Fruit fly (Drosophila melanogaster): Measurements from ENCODE around the gene CG6171.

The CG6171 gene

DNA sequence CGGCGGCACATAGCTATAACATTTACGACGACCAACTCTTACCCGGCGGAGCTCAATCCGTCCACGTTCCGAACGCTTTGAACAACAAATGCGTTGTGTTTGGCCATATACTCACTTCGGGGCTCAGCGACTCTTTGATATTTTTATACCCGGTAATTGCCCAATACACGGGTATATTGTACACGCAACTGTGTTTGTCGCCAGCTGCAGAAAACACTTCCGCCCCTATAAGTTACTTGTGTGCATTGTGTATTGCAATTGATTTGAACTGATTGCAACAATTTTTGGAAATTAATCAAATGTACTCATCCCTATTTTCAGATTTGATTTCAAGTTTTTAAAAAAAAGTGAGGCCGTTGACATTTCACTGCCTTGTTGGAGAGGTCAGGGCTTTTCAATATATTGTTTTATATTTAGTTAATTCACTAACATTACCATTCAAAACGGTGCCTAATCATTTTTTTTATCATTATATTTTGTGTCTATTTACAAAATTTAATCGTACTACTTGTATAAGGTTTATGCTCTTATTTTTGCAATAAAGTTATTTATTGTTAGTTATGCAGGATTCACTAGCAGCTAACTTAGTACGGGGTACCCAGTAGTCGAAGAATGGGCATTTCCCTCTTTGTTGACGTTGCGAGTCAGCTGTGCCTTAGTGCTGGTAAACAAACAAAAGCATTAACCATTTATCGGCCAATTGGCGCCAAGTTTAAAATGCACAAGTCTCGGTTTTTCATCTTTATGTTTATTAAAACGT lies 20.6 kb downstream of the CG6171 start, which contains the start of gene Nagk:
Nagk (minus strand) TSS at position 331 of the 760 bp plus-strand sequence.
- no peak for TF ChIP-seq Hey (tag; optimal IDR thresholded peaks at IDR 0.05)
- TF ChIP-seq lab (GFP tag; optimal IDR thresholded peaks at IDR 0.05) = peak; percentile 53
- peak; percentile 56 for TF ChIP-seq MESR4 (GFP tag; optimal IDR thresholded peaks at IDR 0.05)
- TF ChIP-seq CG17359 (tag; optimal IDR thresholded peaks at IDR 0.05) = peak; percentile 34
- peak; percentile 71 for TF ChIP-seq CG4424 (GFP tag; optimal IDR thresholded peaks at IDR 0.05)
- TF ChIP-seq Six4 (GFP tag; optimal IDR thresholded peaks at IDR 0.05) = peak; percentile 56
- peak; percentile 4 for TF ChIP-seq CG7786 (GFP tag; optimal IDR thresholded peaks at IDR 0.05)
- peak; percentile 57 for TF ChIP-seq CG1602 (GFP tag; optimal IDR thresholded peaks at IDR 0.05)
- TF ChIP-seq CG13775 (GFP tag; optimal IDR thresholded peaks at IDR 0.05) = peak; percentile 79
- TF ChIP-seq PHDP (tag; optimal IDR thresholded peaks at IDR 0.05) = peak; percentile 48
- no peak for TF ChIP-seq CG4282 (GFP tag; optimal IDR thresholded peaks at IDR 0.05)
- peak; percentile 28 for TF ChIP-seq nerfin-1 (tag; optimal IDR thresholded peaks at IDR 0.05)
- peak; percentile 40 for TF ChIP-seq CG13296 (GFP tag; optimal IDR thresholded peaks at IDR 0.05)
- TF ChIP-seq CG6689 (GFP tag; IDR thresholded peaks at IDR 0.05) = peak; percentile 45; the same call in 1 of the 2 replicates
- peak; percentile 53 for TF ChIP-seq CG11723 (GFP tag; optimal IDR thresholded peaks at IDR 0.05)
- TF ChIP-seq CG15479 (GFP tag; optimal IDR thresholded peaks at IDR 0.05) = no peak
- TF ChIP-seq CG9609 (GFP tag; optimal IDR thresholded peaks at IDR 0.05) = peak; percentile 25
- TF ChIP-seq Ravus (GFP tag; IDR thresholded peaks at IDR 0.05) = no peak
- no peak for TF ChIP-seq CG11398 (GFP tag; optimal IDR thresholded peaks at IDR 0.05)
- TF ChIP-seq HLH3B (GFP tag; IDR thresholded peaks at IDR 0.05) = peak; percentile 39
- TF ChIP-seq CG1529 (GFP tag; optimal IDR thresholded peaks at IDR 0.05) = peak; percentile 47
- TF ChIP-seq fu2 (GFP tag; optimal IDR thresholded peaks at IDR 0.05) = peak; percentile 24
- TF ChIP-seq HHEX (GFP tag; optimal IDR thresholded peaks at IDR 0.05) = peak; percentile 27
- TF ChIP-seq dysf (GFP tag; IDR thresholded peaks at IDR 0.05) = peak; percentile 34; the same call in 2 of the 3 replicates
- no peak for TF ChIP-seq pfk (GFP tag; optimal IDR thresholded peaks at IDR 0.05)
- TF ChIP-seq Ets65A (GFP tag) = peak; percentile 91
- TF ChIP-seq slou (GFP tag; optimal IDR thresholded peaks at IDR 0.05) = peak; percentile 4
- TF ChIP-seq Chrac-16 (GFP tag; optimal IDR thresholded peaks at IDR 0.05) = peak; percentile 62
- TF ChIP-seq org-1 (GFP tag; optimal IDR thresholded peaks at IDR 0.05) = peak; percentile 27
- no peak for TF ChIP-seq fd102C (GFP tag; optimal IDR thresholded peaks at IDR 0.05)
- TF ChIP-seq CG12769 (tag; optimal IDR thresholded peaks at IDR 0.05) = no peak
- TF ChIP-seq esg (GFP tag; conservative IDR thresholded peaks at IDR 0.05) = 0 out of 2 replicates have a peak, but pooled peaks have one; percentile 21
- TF ChIP-seq fd3F (GFP tag; optimal IDR thresholded peaks at IDR 0.05) = peak; percentile 22
- peak; percentile 67 for TF ChIP-seq dmrt99B (tag; optimal IDR thresholded peaks at IDR 0.05)
- peak; percentile 41 for TF ChIP-seq cato (GFP tag; optimal IDR thresholded peaks at IDR 0.05; ENCODE audit: borderline replicate concordance)
- peak; percentile 89 for TF ChIP-seq Med (GFP tag)
- peak; percentile 10 for TF ChIP-seq Elba2 (GFP tag; optimal IDR thresholded peaks at IDR 0.05)
- no peak for TF ChIP-seq CG14965 (GFP tag; optimal IDR thresholded peaks at IDR 0.05; ENCODE audit: borderline replicate concordance)
- TF ChIP-seq CG18011 (GFP tag; optimal IDR thresholded peaks at IDR 0.05) = peak; percentile 36
- peak; percentile 33 for TF ChIP-seq vfl (GFP tag; optimal IDR thresholded peaks at IDR 0.05)
- 0 out of 2 replicates have a peak, but pooled peaks have one; percentile 27 for TF ChIP-seq sob (GFP tag; IDR thresholded peaks at IDR 0.05)
- TF ChIP-seq chinmo (GFP tag; IDR thresholded peaks at IDR 0.05; ENCODE audit: partially characterized antibody) = peak; percentile 90; the same call in 2 of the 4 replicates
- no peak for TF ChIP-seq Lhr (GFP tag; optimal IDR thresholded peaks at IDR 0.05)
- TF ChIP-seq pum (GFP tag; optimal IDR thresholded peaks at IDR 0.05) = peak; percentile 42
- TF ChIP-seq bowl (GFP tag; IDR thresholded peaks at IDR 0.05) = no peak
- peak; percentile 1 to 85 for TF ChIP-seq crp (GFP tag; optimal IDR thresholded peaks at IDR 0.05)
- TF ChIP-seq Dp (GFP tag; optimal IDR thresholded peaks at IDR 0.05) = peak; percentile 84
- peak in 1 of 2 experiments; percentile 48 for TF ChIP-seq Hr78 (GFP tag; optimal IDR thresholded peaks at IDR 0.05)

Data from whole organism, embryonic.